Fruit fly (Drosophila melanogaster): ENCODE measurements around the gene CG11726.

DNA sequence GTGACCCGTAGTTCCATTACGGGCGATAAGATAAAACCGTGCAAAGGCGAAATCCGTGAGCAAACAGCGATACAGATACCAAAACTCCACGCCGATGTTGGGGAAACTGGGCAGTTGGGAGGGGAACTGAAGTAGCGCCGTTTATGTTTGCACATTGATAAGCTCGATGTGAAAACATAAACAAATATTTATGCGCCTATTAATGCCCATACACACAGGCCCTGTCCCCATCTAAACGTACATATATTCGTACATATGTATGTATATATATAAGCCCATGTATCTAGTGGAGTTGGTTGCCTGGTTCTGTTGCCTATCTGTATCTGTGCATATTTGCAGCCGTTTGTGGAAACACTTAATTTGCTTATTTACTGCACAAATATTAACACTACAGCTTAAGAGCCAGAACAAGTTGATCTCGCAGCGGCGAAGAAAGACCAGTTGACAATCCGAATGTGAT, 40.2 kb upstream of the CG11726 start:
- TF ChIP-seq CTCF (optimal IDR thresholded peaks at IDR 0.05) (no peak), CG8478 (optimal IDR thresholded peaks at IDR 0.05) (no peak)
